Fruit fly (Drosophila melanogaster): ENCODE measurements around the gene Fitm.

Gene Fitm

DNA sequence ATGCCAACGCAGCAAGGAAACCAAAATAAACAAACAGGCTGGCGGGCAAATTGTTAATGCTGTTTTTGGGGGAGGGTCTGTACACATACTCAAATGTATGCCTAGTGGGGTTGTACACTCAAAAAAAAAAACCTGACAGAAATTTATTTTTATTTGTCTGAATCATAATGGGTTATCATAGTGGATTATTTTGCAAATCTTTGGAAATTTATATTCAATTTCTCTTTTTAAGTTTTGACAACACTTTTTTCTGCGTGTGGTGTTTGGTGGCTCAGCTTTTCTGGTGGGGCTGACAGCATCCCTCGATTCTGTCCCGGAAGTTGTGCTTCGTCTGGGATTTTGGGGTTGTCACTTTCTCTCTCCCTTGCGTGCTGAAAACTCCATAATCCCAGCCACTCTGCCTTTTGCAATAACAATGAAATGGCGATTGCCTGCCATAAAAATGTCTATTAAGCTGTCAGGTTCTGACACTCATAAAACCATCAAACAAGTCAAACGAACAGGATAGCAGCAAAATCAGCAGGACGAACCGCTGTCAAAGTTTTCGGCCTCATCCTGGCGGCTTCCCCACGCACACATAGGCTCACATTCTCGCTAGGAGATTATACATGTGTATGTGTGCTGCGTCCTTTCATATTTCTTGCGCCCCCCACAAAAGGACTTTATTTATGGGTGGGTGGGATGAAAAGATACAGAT, 9.2 kb upstream of the Fitm start (continued):
- no peak for TF ChIP-seq Hr4 (GFP tag; optimal IDR thresholded peaks at IDR 0.05)
- no peak for TF ChIP-seq CG32006 (GFP tag; optimal IDR thresholded peaks at IDR 0.05)
- no peak for TF ChIP-seq net (GFP tag; optimal IDR thresholded peaks at IDR 0.05)
- no peak for TF ChIP-seq Smox (GFP tag; optimal IDR thresholded peaks at IDR 0.05)
- TF ChIP-seq CG16779 (tag; optimal IDR thresholded peaks at IDR 0.05): no peak
- peak; percentile 69 for TF ChIP-seq lz (GFP tag; optimal IDR thresholded peaks at IDR 0.05)
- peak; percentile 63; the same call in 2 of the 3 replicates for TF ChIP-seq CG8119 (GFP tag; IDR thresholded peaks at IDR 0.05)
- TF ChIP-seq svp (GFP tag): no peak
- TF ChIP-seq CG8632 (GFP tag; optimal IDR thresholded peaks at IDR 0.05): peak; percentile 56
- no peak for TF ChIP-seq spab (GFP tag; optimal IDR thresholded peaks at IDR 0.05)
- TF ChIP-seq dac (GFP tag; optimal IDR thresholded peaks at IDR 0.05): no peak
- TF ChIP-seq fd85E (GFP tag; optimal IDR thresholded peaks at IDR 0.05): no peak
- no peak for TF ChIP-seq CG6276 (GFP tag; optimal IDR thresholded peaks at IDR 0.05)
- no peak for TF ChIP-seq Hr38 (GFP tag; optimal IDR thresholded peaks at IDR 0.05)
- peak; percentile 76 for TF ChIP-seq esn (GFP tag; optimal IDR thresholded peaks at IDR 0.05)
- peak; percentile 61; the same call in 1 of the 2 replicates for TF ChIP-seq CG15336 (GFP tag; IDR thresholded peaks at IDR 0.05)
- no peak for TF ChIP-seq pdm3 (GFP tag; optimal IDR thresholded peaks at IDR 0.05)

DNA sequence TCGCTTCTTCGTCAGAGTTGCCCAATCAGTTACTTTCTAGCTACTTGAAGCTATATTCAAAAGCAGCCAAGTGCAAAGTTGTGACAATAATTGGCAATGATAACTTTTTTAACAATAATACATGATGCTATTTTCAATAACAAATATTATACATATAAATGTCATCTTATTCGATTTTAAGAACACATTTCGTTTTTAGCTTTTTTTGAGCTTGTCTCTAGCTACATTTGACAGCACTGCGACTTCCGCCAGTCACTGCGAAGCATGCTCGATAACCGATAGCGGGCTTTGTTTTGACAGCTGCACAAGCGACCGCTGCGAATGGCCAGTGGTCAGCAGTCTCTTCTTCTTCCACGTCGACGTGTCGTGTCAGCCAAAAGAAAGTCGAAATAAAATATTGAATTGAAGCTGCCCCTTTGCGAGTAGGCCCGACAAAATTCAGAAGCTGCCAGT, 6.5 kb upstream of the Fitm start, which contains the start of the genes Gen and Srp54k:
Gen (minus strand) TSS at position 23 of the 453 bp plus-strand sequence.
Srp54k (plus strand) TSS at position 325 of the 453 bp plus-strand sequence.
- TF ChIP-seq CG6163 (GFP tag; IDR thresholded peaks at IDR 0.05): 0 out of 3 replicates have a peak, but pooled peaks have one; percentile 22
- 0 out of 2 replicates have a peak, but pooled peaks have one; percentile 20 for TF ChIP-seq Gug (GFP tag; IDR thresholded peaks at IDR 0.05)
- TF ChIP-seq lz (GFP tag; optimal IDR thresholded peaks at IDR 0.05): peak; percentile 58
- peak; percentile 100 for TF ChIP-seq achi (GFP tag; optimal IDR thresholded peaks at IDR 0.05)
- TF ChIP-seq Blimp-1 (GFP tag; optimal IDR thresholded peaks at IDR 0.05): no peak
- TF ChIP-seq CG3032 (tag; optimal IDR thresholded peaks at IDR 0.05): peak; percentile 15
- TF ChIP-seq topi (GFP tag; optimal IDR thresholded peaks at IDR 0.05): no peak
- TF ChIP-seq esn (GFP tag; optimal IDR thresholded peaks at IDR 0.05): peak; percentile 54
- TF ChIP-seq CG6854 (GFP tag; optimal IDR thresholded peaks at IDR 0.05): peak; percentile 9
- TF ChIP-seq CG31627 (GFP tag; optimal IDR thresholded peaks at IDR 0.05): peak; percentile 41

DNA sequence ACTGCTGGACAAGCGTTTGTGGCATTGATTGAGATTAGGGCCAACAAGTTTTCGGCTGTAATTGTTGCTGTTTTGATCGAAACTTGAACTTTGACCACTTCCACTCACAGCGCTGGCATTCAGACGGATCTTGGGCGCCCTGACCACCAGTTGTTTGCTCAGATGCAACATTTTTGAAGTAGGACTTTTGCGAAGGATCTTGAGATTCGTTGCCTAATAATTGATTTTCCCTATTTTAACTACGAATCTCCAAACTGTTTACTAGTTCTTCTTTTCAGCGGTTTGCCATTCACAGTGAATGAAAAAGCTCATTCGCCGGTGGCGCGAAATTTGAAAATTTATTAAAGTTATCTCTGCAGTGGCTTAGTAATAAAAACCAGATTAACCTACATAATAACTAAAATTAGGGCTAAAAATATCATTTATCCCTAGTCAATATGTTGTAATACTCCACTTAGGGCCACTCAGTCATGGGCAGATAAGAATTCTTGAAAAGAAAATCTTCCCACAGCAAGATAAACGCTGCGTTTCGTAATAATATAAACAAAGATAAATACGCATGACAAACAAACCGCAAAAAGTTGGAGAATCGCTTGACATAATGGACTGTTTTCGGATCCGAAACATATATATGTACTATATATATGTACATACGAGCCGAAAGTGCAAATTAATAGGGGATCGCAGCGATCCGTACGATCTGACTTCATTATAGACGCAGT, 4.3 kb downstream of the Fitm start, which contains the start of the genes Dhrs4 and Gdap1:
Dhrs4 (minus strand) TSS at position 267 of the 722 bp plus-strand sequence.
Gdap1 (plus strand) TSS at position 574 of the 722 bp plus-strand sequence.
- TF ChIP-seq Smox (GFP tag; optimal IDR thresholded peaks at IDR 0.05) (no peak), CG6854 (GFP tag; optimal IDR thresholded peaks at IDR 0.05) (peak; percentile 33), CG1621 (tag; optimal IDR thresholded peaks at IDR 0.05) (no peak), CG8119 (GFP tag; IDR thresholded peaks at IDR 0.05) (0 out of 3 replicates have a peak, but pooled peaks have one; percentile 29), CG4318 (GFP tag; optimal IDR thresholded peaks at IDR 0.05) (no peak), cyc (GFP tag; optimal IDR thresholded peaks at IDR 0.05) (no peak), CG31627 (GFP tag; optimal IDR thresholded peaks at IDR 0.05) (no peak), CG11902 (GFP tag; optimal IDR thresholded peaks at IDR 0.05) (no peak), topi (GFP tag; optimal IDR thresholded peaks at IDR 0.05) (no peak), eg (GFP tag; IDR thresholded peaks at IDR 0.05) (no peak), salr (GFP tag; optimal IDR thresholded peaks at IDR 0.05) (no peak), Eip78C (GFP tag) (peak; percentile 57), fkh (GFP tag; optimal IDR thresholded peaks at IDR 0.05) (peak; percentile 72), Met (GFP tag; optimal IDR thresholded peaks at IDR 0.05) (no peak), Eip93F (GFP tag; optimal IDR thresholded peaks at IDR 0.05) (no peak), Hr38 (GFP tag; optimal IDR thresholded peaks at IDR 0.05) (no peak), CG6163 (GFP tag; IDR thresholded peaks at IDR 0.05) (no peak), CG7368 (GFP tag; optimal IDR thresholded peaks at IDR 0.05) (no peak), CG16779 (tag; optimal IDR thresholded peaks at IDR 0.05) (peak; percentile 16), Sox102F (GFP tag; optimal IDR thresholded peaks at IDR 0.05) (no peak), dsx (GFP tag; optimal IDR thresholded peaks at IDR 0.05; ENCODE audit: poor library complexity, severe bottlenecking) (no peak), lz (GFP tag; optimal IDR thresholded peaks at IDR 0.05) (no peak), CG10631 (GFP tag; optimal IDR thresholded peaks at IDR 0.05) (no peak), Lpt (GFP tag; optimal IDR thresholded peaks at IDR 0.05) (no peak), Hr4 (GFP tag; optimal IDR thresholded peaks at IDR 0.05) (no peak), Blimp-1 (GFP tag; optimal IDR thresholded peaks at IDR 0.05) (no peak), dac (GFP tag; optimal IDR thresholded peaks at IDR 0.05) (no peak), CG11294 (GFP tag; IDR thresholded peaks at IDR 0.05) (no peak), ss (GFP tag; optimal IDR thresholded peaks at IDR 0.05) (peak in 1 of 2 experiments; percentile 70), esn (GFP tag; optimal IDR thresholded peaks at IDR 0.05) (no peak), CG32006 (GFP tag; optimal IDR thresholded peaks at IDR 0.05) (no peak), Ets21C (GFP tag; optimal IDR thresholded peaks at IDR 0.05) (no peak)

Measured in whole organism, prepupa.